Worm (Caenorhabditis elegans) whole organism, L4 larva: Measurements from ENCODE around the gene tes-1.

Experiments used
- cey-2 ChIP-seq: sonication (generic microtip); optimal IDR thresholded peaks from 3 replicates; lab custom pipeline; 2017; ENCODE audit warnings: missing genetic modification characterization, mild to moderate bottlenecking, missing compliant biosample characterization, antibody characterized with exemption, borderline replicate concordance; ENCODE audit not compliant: insufficient read depth
- dve-1 ChIP-seq: sonication (generic microtip); optimal IDR thresholded peaks from 2 replicates; lab custom pipeline; 2017; ENCODE audit warnings: antibody characterized with exemption, mild to moderate bottlenecking, missing genetic modification characterization, missing compliant biosample characterization; ENCODE audit not compliant: insufficient read depth
- nhr-111 ChIP-seq: fragments of 200-800 bp; sonication (Bioruptor generic); optimal IDR thresholded peaks from 2 replicates; lab custom pipeline; 2018; ENCODE audit warnings: mild to moderate bottlenecking, missing genetic modification characterization, missing compliant biosample characterization
- nhr-6 ChIP-seq: fragments of 150-350 bp; optimal IDR thresholded peaks from 2 replicates; lab custom pipeline; 2014; ENCODE audit warnings: missing biosample characterization, missing genetic modification characterization

DNA sequence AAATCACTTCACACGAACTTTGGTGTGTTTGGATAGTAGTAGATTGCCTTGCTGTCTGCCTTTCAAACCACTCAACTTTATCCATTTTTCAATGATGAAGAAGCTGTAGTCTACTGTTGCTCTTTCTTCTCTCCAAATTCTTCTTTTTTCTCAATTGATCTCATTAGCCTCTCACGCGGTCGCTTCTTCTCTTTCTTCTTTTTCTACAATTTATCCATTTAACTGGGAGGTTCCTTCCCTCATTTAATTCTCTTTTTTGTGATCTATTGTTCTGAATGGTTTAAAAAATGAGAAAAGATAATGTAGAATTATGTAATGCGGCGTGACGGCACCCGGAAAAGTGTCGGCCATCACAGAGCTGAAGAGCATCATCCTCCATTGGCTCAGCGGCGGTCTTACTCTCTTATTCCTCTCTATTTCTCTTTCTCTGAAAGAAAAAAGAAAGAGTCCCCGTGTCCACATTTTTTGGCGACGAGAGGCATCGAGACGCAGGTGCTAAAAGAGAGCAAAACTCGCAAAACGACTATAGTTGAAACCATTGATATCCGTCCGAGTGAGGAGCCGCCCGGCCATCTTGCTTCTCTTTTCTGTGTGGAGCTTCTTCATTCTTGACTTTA lies 50.6 kb downstream of the tes-1 start:
- TF ChIP-seq cey-2 (tag; lab: Kevin White, UChicago) = no peak
- TF ChIP-seq dve-1 (tag; lab: Kevin White, UChicago) = no peak
- no peak for TF ChIP-seq nhr-6 (tag; lab: Kevin White, UChicago)
- no peak for TF ChIP-seq nhr-111 (GFP tag; lab: Kevin White, UChicago)
